Worm (Caenorhabditis elegans) whole organism, L2 larva: ENCODE measurements around the gene R04B5.5.

ENCODE experiments used
- F13H6.1 ChIP-seq: sonication (generic microtip); optimal IDR thresholded peaks from 2 replicates; lab custom pipeline; 2016; ENCODE audit warnings: missing genetic modification characterization, missing compliant biosample characterization
- R02D3.7 ChIP-seq: fragments of 150-350 bp; optimal IDR thresholded peaks from 2 replicates; lab custom pipeline; 2014; ENCODE audit warnings: missing biosample characterization, missing genetic modification characterization
- Y55F3AM.14 ChIP-seq: fragments of 200-800 bp; sonication (Bioruptor generic); optimal IDR thresholded peaks from 2 replicates; lab custom pipeline; 2018; ENCODE audit warnings: mild to moderate bottlenecking, missing genetic modification characterization, missing compliant biosample characterization
- ZK546.5 ChIP-seq: sonication (generic microtip); optimal IDR thresholded peaks from 2 replicates; lab custom pipeline; 2017; ENCODE audit warnings: missing biosample characterization, missing genetic modification characterization
- ama-1 ChIP-seq: fragments of 150-350 bp; optimal IDR thresholded peaks from 2 replicates; lab custom pipeline; 2018; ENCODE audit warnings: inconsistent platforms
- blmp-1 ChIP-seq: sonication (generic microtip); optimal IDR thresholded peaks from 2 replicates; lab custom pipeline; 2017; ENCODE audit warnings: missing genetic modification characterization, mild to moderate bottlenecking, missing compliant biosample characterization, antibody characterized with exemption, moderate library complexity; ENCODE audit not compliant: insufficient read depth
- ceh-82 ChIP-seq: fragments of 150-350 bp; optimal IDR thresholded peaks from 2 replicates; lab custom pipeline; 2014; ENCODE audit warnings: missing biosample characterization, missing genetic modification characterization
- crh-2 ChIP-seq: sonication (generic microtip); optimal IDR thresholded peaks from 2 replicates; lab custom pipeline; 2017; ENCODE audit warnings: missing biosample characterization, missing genetic modification characterization
- dmd-4 ChIP-seq: sonication (generic microtip); optimal IDR thresholded peaks from 2 replicates; lab custom pipeline; 2017; ENCODE audit warnings: missing biosample characterization, missing genetic modification characterization
- elt-1 ChIP-seq: fragments of 150-350 bp; optimal IDR thresholded peaks from 2 replicates; lab custom pipeline; 2014; ENCODE audit warnings: missing biosample characterization, missing genetic modification characterization
- elt-3 ChIP-seq: sonication (generic microtip); optimal IDR thresholded peaks from 2 replicates; lab custom pipeline; 2017; ENCODE audit warnings: missing biosample characterization, missing genetic modification characterization
- fos-1 ChIP-seq: fragments of 150-350 bp; optimal IDR thresholded peaks from 2 replicates; lab custom pipeline; 2014; ENCODE audit warnings: missing biosample characterization, missing genetic modification characterization
- gmeb-1 ChIP-seq: fragments of 150-350 bp; optimal IDR thresholded peaks from 2 replicates; lab custom pipeline; 2014; ENCODE audit warnings: missing biosample characterization, missing genetic modification characterization
- lin-11 ChIP-seq: fragments of 150-350 bp; sonication (generic microtip); optimal IDR thresholded peaks from 2 replicates; lab custom pipeline; 2014; ENCODE audit warnings: missing biosample characterization, missing genetic modification characterization, inconsistent platforms, mixed read lengths
- lin-13 ChIP-seq: fragments of 150-350 bp; optimal IDR thresholded peaks from 2 replicates; lab custom pipeline; 2014; ENCODE audit warnings: missing biosample characterization, missing genetic modification reagents, missing genetic modification characterization
- lsy-2 ChIP-seq, 2 experiments: fragments of 150-350 bp in 1 of 2; sonication (generic microtip) in 1 of 2; optimal IDR thresholded peaks; 2 replicates each; lab custom pipeline; 2014 to 2017; ENCODE audit warnings: missing biosample characterization in 2 of 2, missing genetic modification characterization in 2 of 2
- mab-5 ChIP-seq: fragments of 150-350 bp; optimal IDR thresholded peaks from 2 replicates; lab custom pipeline; 2014; ENCODE audit warnings: missing biosample characterization, missing genetic modification characterization
- mbf-1 ChIP-seq: sonication (generic microtip); optimal IDR thresholded peaks from 2 replicates; lab custom pipeline; 2017; ENCODE audit warnings: missing biosample characterization, missing genetic modification characterization
- mdl-1 ChIP-seq, 2 experiments: fragments of 150-350 bp in 1 of 2; sonication (generic microtip) in 1 of 2; optimal IDR thresholded peaks; 2 replicates each; lab custom pipeline; 2017; ENCODE audit warnings: missing biosample characterization in 2 of 2, missing genetic modification characterization in 2 of 2
- nhr-11 ChIP-seq: fragments of 150-350 bp; optimal IDR thresholded peaks from 2 replicates; lab custom pipeline; 2014; ENCODE audit warnings: missing biosample characterization, missing genetic modification characterization
- nhr-12 ChIP-seq: fragments of 150-350 bp; optimal IDR thresholded peaks from 2 replicates; lab custom pipeline; 2014; ENCODE audit warnings: missing biosample characterization, missing genetic modification characterization
- nhr-129 ChIP-seq: fragments of 150-350 bp; optimal IDR thresholded peaks from 2 replicates; lab custom pipeline; 2014; ENCODE audit warnings: missing biosample characterization, missing genetic modification characterization
- nhr-21 ChIP-seq: fragments of 150-350 bp; optimal IDR thresholded peaks from 2 replicates; lab custom pipeline; 2014; ENCODE audit warnings: missing biosample characterization, missing genetic modification characterization
- nhr-23 ChIP-seq: fragments of 150-350 bp; optimal IDR thresholded peaks from 2 replicates; lab custom pipeline; 2014; ENCODE audit warnings: missing biosample characterization, missing genetic modification reagents, missing genetic modification characterization
- nhr-237 ChIP-seq: fragments of 150-350 bp; optimal IDR thresholded peaks from 2 replicates; lab custom pipeline; 2014; ENCODE audit warnings: missing biosample characterization, missing genetic modification characterization
- nhr-25 ChIP-seq: fragments of 150-350 bp; sonication (generic microtip); optimal IDR thresholded peaks from 3 replicates; lab custom pipeline; 2014; ENCODE audit warnings: missing biosample characterization, missing genetic modification characterization
- nhr-6 ChIP-seq: fragments of 150-350 bp; optimal IDR thresholded peaks from 2 replicates; lab custom pipeline; 2014; ENCODE audit warnings: missing biosample characterization, missing genetic modification characterization
- nhr-77 ChIP-seq: fragments of 150-350 bp; optimal IDR thresholded peaks from 2 replicates; lab custom pipeline; 2014; ENCODE audit warnings: missing biosample characterization, missing genetic modification characterization
- sem-4 ChIP-seq: fragments of 150-350 bp; optimal IDR thresholded peaks from 2 replicates; lab custom pipeline; 2014; ENCODE audit warnings: missing biosample characterization, missing genetic modification reagents, missing genetic modification characterization
- skn-1 ChIP-seq: sonication (generic microtip); optimal IDR thresholded peaks from 2 replicates; lab custom pipeline; 2017; ENCODE audit warnings: missing biosample characterization, missing genetic modification characterization
- sma-3 ChIP-seq: sonication (generic microtip); optimal IDR thresholded peaks from 2 replicates; lab custom pipeline; 2016; ENCODE audit warnings: missing genetic modification reagents, missing genetic modification characterization, missing compliant biosample characterization
- sma-9 ChIP-seq, 2 experiments: fragments of 150-350 bp in 1 of 2; sonication (generic microtip) in 1 of 2; optimal IDR thresholded peaks; 2 replicates each; lab custom pipeline; 2014 to 2016; ENCODE audit warnings: missing genetic modification characterization in 2 of 2, mild to moderate bottlenecking in 1 of 2, missing biosample characterization in 1 of 2, missing compliant biosample characterization in 1 of 2, missing genetic modification reagents in 1 of 2, moderate library complexity in 1 of 2
- unc-39 ChIP-seq: fragments of 150-350 bp; optimal IDR thresholded peaks from 2 replicates; lab custom pipeline; 2014; ENCODE audit warnings: missing biosample characterization, missing genetic modification characterization
- unc-55 ChIP-seq: fragments of 150-350 bp; sonication (generic microtip); optimal IDR thresholded peaks from 3 replicates; lab custom pipeline; 2014; ENCODE audit warnings: missing biosample characterization, missing genetic modification reagents, missing genetic modification characterization
- unc-62 ChIP-seq: fragments of 150-350 bp; optimal IDR thresholded peaks from 2 replicates; lab custom pipeline; 2014; ENCODE audit warnings: missing biosample characterization, missing genetic modification reagents, missing genetic modification characterization
- ztf-1 ChIP-seq: fragments of 200-800 bp; sonication (Bioruptor generic); conservative IDR thresholded peaks from 2 replicates; pipeline ENCODE4 v1.3.6; 2022; ENCODE audit warnings: missing genetic modification characterization, missing compliant biosample characterization
- ztf-11 ChIP-seq: sonication (generic microtip); optimal IDR thresholded peaks from 2 replicates; lab custom pipeline; 2017; ENCODE audit warnings: missing biosample characterization, missing genetic modification characterization

R04B5.5 gene

ce11 chrV:10066769-10067168 is 20.5 kb upstream of the R04B5.5 start, which contains the start of gene npr-39:
Gene npr-39, plus strand, starts transcription at chrV:10067069.
- no peak for TF ChIP-seq fos-1 (tag; lab: Kevin White, UChicago)
- TF ChIP-seq elt-3, result no peak
- TF ChIP-seq ZK546.5 (tag; lab: Kevin White, UChicago), result no peak
- TF ChIP-seq mdl-1 (tag; optimal IDR thresholded peaks at IDR 0.05; lab: Kevin White, UChicago), result no peak
- TF ChIP-seq nhr-6 (tag; lab: Kevin White, UChicago), result no peak
- no peak for TF ChIP-seq dmd-4 (tag; lab: Kevin White, UChicago)
- TF ChIP-seq Y55F3AM.14 (GFP tag; lab: Kevin White, UChicago), result no peak
- TF ChIP-seq blmp-1 (tag; lab: Kevin White, UChicago), result no peak
- TF ChIP-seq unc-55 (GFP tag; lab: Kevin White, UChicago), result no peak
- no peak for TF ChIP-seq ztf-11 (tag; lab: Kevin White, UChicago)
- TF ChIP-seq unc-62 (GFP tag; lab: Kevin White, UChicago), result no peak
- no peak for TF ChIP-seq ztf-1 (GFP tag; lab: Robert Waterston, UW)
- TF ChIP-seq sma-9 (GFP tag; optimal IDR thresholded peaks at IDR 0.05; lab: Kevin White, UChicago), result no peak
- TF ChIP-seq sma-9 (tag; optimal IDR thresholded peaks at IDR 0.05; lab: Kevin White, UChicago), result no peak
- TF ChIP-seq nhr-12 (tag; lab: Kevin White, UChicago), result no peak
- TF ChIP-seq, all 48 proteins: peak for 0

- no peak for TF ChIP-seq sma-3 (GFP tag; lab: Kevin White, UChicago)
- TF ChIP-seq F13H6.1 (tag; lab: Kevin White, UChicago), result no peak
- no peak for TF ChIP-seq lin-11 (tag; lab: Kevin White, UChicago)
- no peak for TF ChIP-seq ceh-82 (tag; lab: Kevin White, UChicago)
- no peak for TF ChIP-seq skn-1 (tag; lab: Kevin White, UChicago)
- TF ChIP-seq mbf-1, result no peak
- TF ChIP-seq nhr-11 (tag; lab: Kevin White, UChicago), result no peak
- no peak for TF ChIP-seq nhr-129
- no peak for TF ChIP-seq dmd-4 (tag; lab: Kevin White, UChicago)
- no peak for TF ChIP-seq nhr-21
- TF ChIP-seq nhr-23 (tag; lab: Kevin White, UChicago), result no peak
These were observed 16.7 kb upstream of the R04B5.5 start, which contains the start of gene nhr-192 for ce11 chrV:10070541-10070940. Gene nhr-192, minus strand, starts transcription at chrV:10070641.

ce11 chrV:10072721-10073120 is 14.6 kb upstream of the R04B5.5 start:
- TF ChIP-seq mab-5, result no peak
- no peak for TF ChIP-seq R02D3.7 (tag; lab: Kevin White, UChicago)
- no peak for TF ChIP-seq F13H6.1 (tag; lab: Kevin White, UChicago)
- no peak for TF ChIP-seq elt-3
- TF ChIP-seq nhr-25 (tag; lab: Kevin White, UChicago), result no peak
- TF ChIP-seq gmeb-1 (tag; lab: Kevin White, UChicago), result no peak
- TF ChIP-seq sem-4 (tag; lab: Kevin White, UChicago), result no peak
- no peak for TF ChIP-seq unc-62 (GFP tag; lab: Kevin White, UChicago)
- no peak for TF ChIP-seq nhr-11 (tag; lab: Kevin White, UChicago)
- TF ChIP-seq crh-2 (tag; lab: Kevin White, UChicago), result no peak
- no peak for TF ChIP-seq Y55F3AM.14 (GFP tag; lab: Kevin White, UChicago)
- no peak for TF ChIP-seq lin-13
- TF ChIP-seq fos-1 (tag; lab: Kevin White, UChicago), result no peak
- no peak for TF ChIP-seq lsy-2 (tag; optimal IDR thresholded peaks at IDR 0.05; lab: Kevin White, UChicago)
- no peak for TF ChIP-seq nhr-129
- TF ChIP-seq unc-39 (tag; lab: Kevin White, UChicago), result no peak
- TF ChIP-seq nhr-237 (tag; lab: Kevin White, UChicago), result no peak

DNA sequence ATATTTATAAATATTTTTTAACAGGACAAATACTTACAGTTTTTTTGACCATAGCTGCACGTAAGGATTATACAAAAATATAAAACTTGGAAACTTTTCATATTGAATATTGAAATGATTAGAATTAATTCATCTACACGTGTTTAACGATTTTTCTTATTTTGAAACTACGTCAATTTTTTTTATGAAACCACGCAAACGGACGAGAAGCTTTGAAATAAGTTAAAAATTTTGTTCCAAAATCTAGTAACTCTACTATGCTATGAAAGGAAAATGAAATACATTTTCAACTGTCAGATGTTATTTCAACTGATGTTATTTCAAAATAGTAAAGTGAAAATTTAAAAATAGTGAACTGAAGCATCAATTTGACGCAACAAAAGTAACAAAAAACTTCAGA is 13.5 kb upstream of the R04B5.5 start, which contains the start of gene F57A8.6:
Gene F57A8.6, minus strand, starts transcription at position 101 of the 400 bp plus-strand sequence.
- TF ChIP-seq nhr-12 (tag; lab: Kevin White, UChicago), result no peak
- TF ChIP-seq, all 48 proteins: peak for 0

ce11 chrV:10075441-10075840 is 11.8 kb upstream of the R04B5.5 start, which contains the start of gene F57A8.7:
Gene F57A8.7, plus strand, starts transcription at chrV:10075741.
- TF ChIP-seq mdl-1 (tag; optimal IDR thresholded peaks at IDR 0.05; lab: Kevin White, UChicago), result no peak
- TF ChIP-seq unc-62 (GFP tag; lab: Kevin White, UChicago), result no peak
- TF ChIP-seq ztf-11 (tag; lab: Kevin White, UChicago), result no peak
- no peak for TF ChIP-seq nhr-237 (tag; lab: Kevin White, UChicago)
- TF ChIP-seq nhr-25 (tag; lab: Kevin White, UChicago), result no peak
- no peak for TF ChIP-seq ama-1 (lab: Kevin White, UChicago)
- no peak for TF ChIP-seq sem-4 (tag; lab: Kevin White, UChicago)
- TF ChIP-seq elt-1, result no peak
- TF ChIP-seq nhr-77 (tag; lab: Kevin White, UChicago), result no peak
- TF ChIP-seq unc-39 (tag; lab: Kevin White, UChicago), result no peak
